Fruit fly (Drosophila melanogaster) whole organism, embryonic: ENCODE results near the gene CG13069.

ENCODE experiments used
- ATbp ChIP-seq: fragments of 200-800 bp; sonication (Bioruptor generic); optimal IDR thresholded peaks from 2 replicates; lab custom pipeline; 2017; ENCODE audit warnings: missing biosample characterization, mild to moderate bottlenecking, missing genetic modification characterization, missing genetic modification reagents
- Asciz ChIP-seq: fragments of 200-800 bp; sonication (Bioruptor generic); optimal IDR thresholded peaks from 2 replicates; lab custom pipeline; 2017; ENCODE audit warnings: missing biosample characterization, mild to moderate bottlenecking, missing genetic modification characterization, missing genetic modification reagents
- B-H2 ChIP-seq: fragments of 200-800 bp; sonication (Bioruptor generic); optimal IDR thresholded peaks from 2 replicates; lab custom pipeline; 2018; ENCODE audit warnings: missing biosample characterization, mild to moderate bottlenecking, missing genetic modification characterization
- Bgb ChIP-seq: fragments of 200-800 bp; sonication (Bioruptor generic); IDR thresholded peaks from 2 replicates; pipeline ENCODE4 v1.3.6; 2022; ENCODE audit warnings: missing biosample characterization, missing genetic modification characterization; ENCODE audit not compliant: partially characterized antibody
- Bteb2 ChIP-seq: fragments of 200-800 bp; sonication (Bioruptor generic); optimal IDR thresholded peaks from 2 replicates; lab custom pipeline; 2016; ENCODE audit warnings: missing biosample characterization, missing genetic modification characterization
- CG11695 ChIP-seq: fragments of 200-800 bp; sonication (Bioruptor generic); IDR thresholded peaks from 3 replicates; pipeline ENCODE4 v1.3.6; 2022; ENCODE audit warnings: missing biosample characterization, missing genetic modification characterization
- CG13775 ChIP-seq: fragments of 200-800 bp; sonication (Bioruptor generic); optimal IDR thresholded peaks from 3 replicates; lab custom pipeline; 2017; ENCODE audit warnings: missing biosample characterization, mild to moderate bottlenecking, missing genetic modification characterization
- CG14050 ChIP-seq: fragments of 200-800 bp; sonication (Bioruptor generic); IDR thresholded peaks from 3 replicates; pipeline ENCODE4 v1.3.6; 2022; ENCODE audit warnings: missing biosample characterization, missing genetic modification characterization
- CG16779 ChIP-seq: fragments of 200-800 bp; sonication (Bioruptor generic); IDR thresholded peaks from 2 replicates; pipeline ENCODE4 v1.3.6; 2022; ENCODE audit warnings: missing biosample characterization, missing genetic modification characterization
- CG17612 ChIP-seq: fragments of 200-800 bp; sonication (Bioruptor generic); IDR thresholded peaks from 2 replicates; pipeline ENCODE4 v1.3.6; 2022; ENCODE audit warnings: missing biosample characterization, missing genetic modification characterization
- CG1832 ChIP-seq: fragments of 200-800 bp; sonication (Bioruptor generic); optimal IDR thresholded peaks from 2 replicates; lab custom pipeline; 2017; ENCODE audit warnings: missing biosample characterization, mild to moderate bottlenecking, missing genetic modification characterization, inconsistent platforms
- CG32772 ChIP-seq: fragments of 200-800 bp; sonication (Bioruptor generic); IDR thresholded peaks from 2 replicates; pipeline ENCODE4 v1.3.6; 2022; ENCODE audit warnings: missing biosample characterization, missing genetic modification characterization
- CG33213 ChIP-seq: fragments of 200-800 bp; sonication (Bioruptor generic); optimal IDR thresholded peaks from 3 replicates; lab custom pipeline; 2016; ENCODE audit warnings: missing biosample characterization, missing genetic modification characterization
- CG34376 ChIP-seq: fragments of 200-800 bp; sonication (Bioruptor generic); optimal IDR thresholded peaks from 2 replicates; lab custom pipeline; 2018; ENCODE audit warnings: missing biosample characterization, mild to moderate bottlenecking, missing genetic modification characterization
- CG42726 ChIP-seq: fragments of 200-800 bp; sonication (Bioruptor generic); IDR thresholded peaks from 2 replicates; pipeline ENCODE4 v1.3.6; 2022; ENCODE audit warnings: missing biosample characterization, missing genetic modification characterization; ENCODE audit not compliant: partially characterized antibody
- CG6175 ChIP-seq: fragments of 200-800 bp; sonication (Bioruptor generic); IDR thresholded peaks from 3 replicates; pipeline ENCODE4 v1.3.6; 2022; ENCODE audit warnings: missing biosample characterization, missing genetic modification characterization
- CG6254 ChIP-seq: fragments of 200-800 bp; sonication (Bioruptor generic); optimal IDR thresholded peaks from 3 replicates; lab custom pipeline; 2017; ENCODE audit warnings: mild to moderate bottlenecking, missing biosample characterization, missing genetic modification reagents, missing genetic modification characterization
- CG9215 ChIP-seq: fragments of 200-800 bp; sonication (Bioruptor generic); IDR thresholded peaks from 2 replicates; pipeline ENCODE4 v1.3.6; 2022; ENCODE audit warnings: missing biosample characterization, missing genetic modification characterization
- CG9609 ChIP-seq: fragments of 200-800 bp; sonication (Bioruptor generic); optimal IDR thresholded peaks from 3 replicates; lab custom pipeline; 2016; ENCODE audit warnings: missing biosample characterization, missing genetic modification characterization
- Dbx ChIP-seq: fragments of 200-800 bp; sonication (Bioruptor generic); IDR thresholded peaks from 3 replicates; pipeline ENCODE4 v1.3.6; 2022; ENCODE audit warnings: missing biosample characterization, missing genetic modification characterization
- Doc2 ChIP-seq: fragments of 200-800 bp; sonication (Bioruptor generic); IDR thresholded peaks from 2 replicates; pipeline ENCODE4 v1.3.6; 2022; ENCODE audit warnings: missing biosample characterization, missing genetic modification characterization
- Doc3 ChIP-seq: fragments of 200-800 bp; sonication (Bioruptor generic); IDR thresholded peaks from 3 replicates; pipeline ENCODE4 v1.3.6; 2022; ENCODE audit warnings: missing biosample characterization, missing genetic modification characterization; ENCODE audit not compliant: partially characterized antibody
- HmgD ChIP-seq: fragments of 200-800 bp; sonication (Bioruptor generic); optimal IDR thresholded peaks from 3 replicates; lab custom pipeline; 2016; ENCODE audit warnings: missing biosample characterization, missing genetic modification characterization
- MESR4 ChIP-seq: fragments of 200-800 bp; sonication (Bioruptor generic); optimal IDR thresholded peaks from 2 replicates; lab custom pipeline; 2018; ENCODE audit warnings: missing biosample characterization, mild to moderate bottlenecking, missing genetic modification characterization, moderate library complexity
- MTF-1 ChIP-seq: fragments of 200-800 bp; sonication (Bioruptor generic); optimal IDR thresholded peaks from 2 replicates; lab custom pipeline; 2018; ENCODE audit warnings: missing biosample characterization, mild to moderate bottlenecking, missing genetic modification characterization, borderline replicate concordance
- Side ChIP-seq: fragments of 200-800 bp; sonication (Bioruptor generic); optimal IDR thresholded peaks from 2 replicates; lab custom pipeline; 2016; ENCODE audit warnings: missing biosample characterization, missing genetic modification characterization
- Sry-δ ChIP-seq: fragments of 200-800 bp; sonication (Bioruptor generic); optimal IDR thresholded peaks from 2 replicates; lab custom pipeline; 2016; ENCODE audit warnings: missing biosample characterization, missing genetic modification characterization
- ac ChIP-seq: fragments of 200-800 bp; sonication (Bioruptor generic); optimal IDR thresholded peaks from 3 replicates; lab custom pipeline; 2017; ENCODE audit warnings: missing biosample characterization, mild to moderate bottlenecking, missing genetic modification characterization
- amos ChIP-seq: fragments of 200-800 bp; sonication (Bioruptor generic); IDR thresholded peaks from 2 replicates; pipeline ENCODE4 v1.3.6; 2022; ENCODE audit warnings: missing biosample characterization, missing genetic modification characterization; ENCODE audit not compliant: partially characterized antibody
- ase ChIP-seq: fragments of 200-800 bp; sonication (Bioruptor generic); IDR thresholded peaks from 3 replicates; pipeline ENCODE4 v1.3.6; 2022; ENCODE audit warnings: missing biosample characterization, missing genetic modification characterization
- disco-r ChIP-seq: fragments of 200-800 bp; sonication (Bioruptor generic); optimal IDR thresholded peaks from 2 replicates; lab custom pipeline; 2016; ENCODE audit warnings: missing biosample characterization, missing genetic modification characterization
- dm ChIP-seq: fragments of 200-800 bp; sonication (Bioruptor generic); optimal IDR thresholded peaks from 3 replicates; lab custom pipeline; 2016; ENCODE audit warnings: missing biosample characterization, missing genetic modification characterization
- dmrt99B ChIP-seq: fragments of 200-800 bp; sonication (Bioruptor generic); optimal IDR thresholded peaks from 2 replicates; lab custom pipeline; 2018; ENCODE audit warnings: missing biosample characterization, mild to moderate bottlenecking, missing genetic modification characterization, moderate library complexity
- emc ChIP-seq: fragments of 200-800 bp; sonication (Bioruptor generic); optimal IDR thresholded peaks from 2 replicates; lab custom pipeline; 2016; ENCODE audit warnings: missing biosample characterization, missing genetic modification characterization
- fd64A ChIP-seq: fragments of 200-800 bp; sonication (Bioruptor generic); optimal IDR thresholded peaks from 3 replicates; lab custom pipeline; 2018; ENCODE audit warnings: missing biosample characterization, mild to moderate bottlenecking, missing genetic modification characterization
- fd96Cb ChIP-seq: fragments of 200-800 bp; sonication (Bioruptor generic); optimal IDR thresholded peaks from 2 replicates; lab custom pipeline; 2018; ENCODE audit warnings: missing biosample characterization, mild to moderate bottlenecking, missing genetic modification characterization, moderate library complexity
- gcm2 ChIP-seq: fragments of 200-800 bp; sonication (Bioruptor generic); optimal IDR thresholded peaks from 2 replicates; lab custom pipeline; 2016; ENCODE audit warnings: missing biosample characterization, missing genetic modification characterization
- gem ChIP-seq: fragments of 200-800 bp; sonication (Bioruptor generic); optimal IDR thresholded peaks from 2 replicates; lab custom pipeline; 2019; ENCODE audit warnings: missing biosample characterization, mild to moderate bottlenecking, missing genetic modification characterization, moderate library complexity
- inv ChIP-seq: fragments of 200-800 bp; sonication (Bioruptor generic); IDR thresholded peaks from 2 replicates; pipeline ENCODE4 v1.3.6; 2022; ENCODE audit warnings: missing biosample characterization, missing genetic modification characterization; ENCODE audit not compliant: partially characterized antibody
- ken ChIP-seq: fragments of 200-800 bp; sonication (Bioruptor generic); IDR thresholded peaks from 3 replicates; pipeline ENCODE4 v1.3.6; 2022; ENCODE audit warnings: missing biosample characterization, missing genetic modification characterization
- nerfin-2 ChIP-seq: fragments of 200-800 bp; sonication (Bioruptor generic); IDR thresholded peaks from 2 replicates; pipeline ENCODE4 v1.3.6; 2022; ENCODE audit warnings: missing biosample characterization, missing genetic modification characterization; ENCODE audit not compliant: partially characterized antibody
- nmo ChIP-seq: fragments of 200-800 bp; sonication (Bioruptor generic); optimal IDR thresholded peaks from 2 replicates; lab custom pipeline; 2018; ENCODE audit warnings: missing biosample characterization, mild to moderate bottlenecking, missing genetic modification characterization, moderate library complexity
- prd ChIP-seq, 3 experiments: fragments of >200 bp in 2 of 3; fragments of 200-800 bp in 1 of 3; sonication (Bioruptor generic) in 1 of 3; optimal IDR thresholded peaks in 2 of 3; IDR thresholded peaks in 1 of 3; 2 replicates in 2 of 3; 3 replicates in 1 of 3; pipeline versions ENCODE4 v1.3.6 to Lab custom; 2017 to 2022; ENCODE audit warnings: missing biosample characterization in 1 of 3, missing genetic modification characterization in 1 of 3
- pros ChIP-seq: fragments of 200-800 bp; sonication (Bioruptor generic); optimal IDR thresholded peaks from 3 replicates; lab custom pipeline; 2019; ENCODE audit warnings: missing biosample characterization, mild to moderate bottlenecking, missing genetic modification characterization, moderate library complexity
- pzg ChIP-seq: fragments of 200-800 bp; sonication (Bioruptor generic); optimal IDR thresholded peaks from 3 replicates; lab custom pipeline; 2018; ENCODE audit warnings: missing biosample characterization, mild to moderate bottlenecking, missing genetic modification characterization, moderate library complexity
- seq ChIP-seq: fragments of 200-800 bp; sonication (Bioruptor generic); IDR thresholded peaks from 2 replicates; pipeline ENCODE4 v1.3.6; 2022; ENCODE audit warnings: missing biosample characterization, missing genetic modification characterization
- sima ChIP-seq: fragments of 200-800 bp; sonication (Bioruptor generic); optimal IDR thresholded peaks from 2 replicates; lab custom pipeline; 2016; ENCODE audit warnings: missing biosample characterization, missing genetic modification characterization
- sna ChIP-seq: fragments of 200-800 bp; sonication (Bioruptor generic); IDR thresholded peaks from 2 replicates; pipeline ENCODE4 v1.3.6; 2022; ENCODE audit warnings: missing biosample characterization, missing genetic modification characterization; ENCODE audit not compliant: partially characterized antibody
- sqz ChIP-seq: fragments of 200-800 bp; sonication (Bioruptor generic); optimal IDR thresholded peaks from 3 replicates; lab custom pipeline; 2018; ENCODE audit warnings: missing biosample characterization, mild to moderate bottlenecking, missing genetic modification characterization
- tio ChIP-seq: fragments of 200-800 bp; sonication (Bioruptor generic); optimal IDR thresholded peaks from 2 replicates; lab custom pipeline; 2017; ENCODE audit warnings: missing biosample characterization, missing genetic modification characterization, inconsistent platforms
- yki ChIP-seq: fragments of >200 bp; optimal IDR thresholded peaks from 3 replicates; lab custom pipeline; 2018

The CG13069 gene

DNA sequence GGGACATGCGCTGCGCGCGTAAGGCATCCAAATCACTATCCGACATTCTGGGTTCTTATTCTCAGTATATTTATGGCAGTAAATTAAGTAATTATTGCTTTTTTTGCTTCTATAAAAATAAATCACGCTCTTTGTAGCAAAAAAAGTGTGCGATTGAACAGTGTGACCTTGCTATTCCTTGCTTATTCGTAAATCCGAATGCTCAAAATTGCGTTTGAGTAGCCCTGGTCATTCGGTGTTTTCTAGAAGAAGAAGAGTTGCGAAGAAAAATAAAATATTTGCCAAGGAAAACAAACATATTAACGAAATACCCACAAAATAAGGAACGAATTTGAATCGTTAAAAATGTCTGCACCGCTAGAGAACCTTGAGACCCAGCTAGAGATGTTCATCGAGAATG lies 33.3 kb upstream of the CG13069 start, which contains the start of the genes PDCD-5 and MED10 (continued):
- no peak for TF ChIP-seq Asciz
- TF ChIP-seq CG32772 (GFP tag; lab: Robert Waterston, UW) = no peak
- TF ChIP-seq prd (optimal IDR thresholded peaks at IDR 0.05; lab: Kevin White, UChicago) = no peak
- TF ChIP-seq prd (GFP tag; IDR thresholded peaks at IDR 0.05; lab: Robert Waterston, UW) = no peak
- TF ChIP-seq HmgD (GFP tag; lab: Kevin White, UChicago) = peak; percentile 35
- TF ChIP-seq CG6254 (GFP tag; lab: Kevin White, UChicago) = no peak
- peak; percentile 70 for TF ChIP-seq nmo
- peak; percentile 16 for TF ChIP-seq CG33213 (GFP tag; lab: Kevin White, UChicago)
- no peak for TF ChIP-seq CG16779 (GFP tag; lab: Robert Waterston, UW)
- no peak for TF ChIP-seq ase
- peak; percentile 92 for TF ChIP-seq MESR4
- TF ChIP-seq Bteb2 (GFP tag; lab: Kevin White, UChicago) = no peak
- no peak for TF ChIP-seq Doc3 (GFP tag; lab: Robert Waterston, UW)
- TF ChIP-seq sna (GFP tag; lab: Robert Waterston, UW) = 0 out of 2 replicates have a peak, but pooled peaks have one; percentile 29
- TF ChIP-seq nerfin-2 (GFP tag; lab: Robert Waterston, UW) = no peak
- no peak for TF ChIP-seq CG34376 (GFP tag; lab: Kevin White, UChicago)
- TF ChIP-seq fd64A (GFP tag; lab: Kevin White, UChicago) = no peak
- TF ChIP-seq sima (GFP tag; lab: Kevin White, UChicago) = no peak
- TF ChIP-seq emc (GFP tag; lab: Kevin White, UChicago) = no peak
- no peak for TF ChIP-seq seq (GFP tag; lab: Robert Waterston, UW)
- no peak for TF ChIP-seq gcm2
- no peak for TF ChIP-seq Side (GFP tag; lab: Kevin White, UChicago)
- no peak for TF ChIP-seq disco-r (GFP tag; lab: Kevin White, UChicago)
- no peak for TF ChIP-seq gem (tag; lab: Kevin White, UChicago)
- no peak for TF ChIP-seq Dbx (GFP tag; lab: Robert Waterston, UW)
- peak; percentile 43 for TF ChIP-seq amos (GFP tag; lab: Robert Waterston, UW)
- TF ChIP-seq CG42726 (GFP tag; lab: Robert Waterston, UW) = peak; percentile 66; the same call in 1 of the 2 replicates
- TF ChIP-seq pros (GFP tag; lab: Kevin White, UChicago) = no peak
- no peak for TF ChIP-seq ATbp (GFP tag; lab: Kevin White, UChicago)
- TF ChIP-seq CG17612 (GFP tag; lab: Robert Waterston, UW) = no peak
- no peak for TF ChIP-seq inv (GFP tag; lab: Robert Waterston, UW)
- TF ChIP-seq Doc2 (GFP tag; lab: Robert Waterston, UW) = no peak
- TF ChIP-seq ac = no peak
- no peak for TF ChIP-seq CG13775 (GFP tag; lab: Kevin White, UChicago)
- TF ChIP-seq tio (GFP tag; lab: Kevin White, UChicago) = no peak
- no peak for TF ChIP-seq B-H2 (GFP tag; lab: Kevin White, UChicago)
- no peak for TF ChIP-seq CG1832 (GFP tag; lab: Kevin White, UChicago)
- no peak for TF ChIP-seq CG11695
- no peak for TF ChIP-seq dmrt99B
- no peak for TF ChIP-seq CG9609 (GFP tag; lab: Kevin White, UChicago)
- peak; percentile 57 for TF ChIP-seq Sry-δ (GFP tag; lab: Kevin White, UChicago)
- TF ChIP-seq CG6175 (GFP tag; lab: Robert Waterston, UW) = no peak
- no peak for TF ChIP-seq yki
- no peak for TF ChIP-seq sqz (GFP tag; lab: Kevin White, UChicago)
- TF ChIP-seq dm (GFP tag; lab: Kevin White, UChicago) = peak; percentile 70
- peak; percentile 28; the same call in 1 of the 2 replicates for TF ChIP-seq Bgb (GFP tag; lab: Robert Waterston, UW)
- TF ChIP-seq CG14050 (GFP tag; lab: Robert Waterston, UW) = no peak
- TF ChIP-seq CG9215 (GFP tag; lab: Robert Waterston, UW) = no peak
- peak; percentile 93 for TF ChIP-seq pzg (GFP tag; lab: Kevin White, UChicago)
- TF ChIP-seq MTF-1 (GFP tag; lab: Kevin White, UChicago) = no peak
- no peak for TF ChIP-seq ken (GFP tag; lab: Robert Waterston, UW)
- TF ChIP-seq fd96Cb (tag; lab: Kevin White, UChicago) = no peak
